Worm (Caenorhabditis elegans): Measurements from ENCODE around the gene unc-116.

DNA sequence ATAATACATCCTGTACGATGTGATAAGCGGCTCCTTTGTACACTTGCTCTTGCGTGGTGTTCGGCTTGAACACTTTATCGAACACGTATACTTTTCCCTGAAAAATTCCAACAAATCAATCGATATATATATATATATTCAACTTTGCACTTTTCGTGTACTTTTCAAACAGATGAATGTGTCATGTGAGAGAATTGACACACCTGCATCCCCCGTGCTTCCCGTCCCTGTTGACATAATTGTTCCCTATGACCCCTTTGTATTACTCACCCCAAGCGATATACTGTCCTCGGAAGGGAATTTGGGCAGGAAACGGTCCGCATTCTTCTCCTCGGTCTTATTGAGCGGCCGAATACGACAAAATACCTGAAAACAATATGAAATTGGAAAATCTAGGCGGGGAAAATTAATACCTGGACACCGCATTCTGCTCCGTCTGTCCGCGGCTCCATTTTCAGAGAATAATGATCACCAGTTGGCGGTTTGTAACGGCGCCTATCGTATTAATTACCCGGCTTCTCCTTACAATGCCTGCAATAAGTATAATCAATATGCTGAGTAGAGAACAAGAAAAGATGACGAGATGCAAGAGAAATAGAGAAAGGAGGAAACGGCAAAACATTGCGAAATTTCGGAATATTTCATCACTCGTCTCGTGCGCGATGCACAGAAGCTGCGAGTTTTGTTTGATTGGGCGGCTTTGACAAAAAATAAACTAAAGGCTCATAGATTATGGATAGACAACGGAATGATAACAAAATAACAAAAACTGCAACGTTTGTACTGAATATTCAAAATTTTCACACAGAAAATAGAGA, at the start of gene unc-116:
- TF ChIP-seq snpc-1.3 (tag; optimal IDR thresholded peaks at IDR 0.05; ENCODE audit: insufficient read depth) (no peak), lag-1 (GFP tag; IDR thresholded peaks at IDR 0.05) (no peak), unc-130 (GFP tag; optimal IDR thresholded peaks at IDR 0.05) (no peak), cebp-1 (GFP tag; IDR thresholded peaks at IDR 0.05) (peak; percentile 99), cebp-1 (tag; optimal IDR thresholded peaks at IDR 0.05) (peak; percentile 100), ccch-3 (GFP tag; optimal IDR thresholded peaks at IDR 0.05) (no peak), ama-1 (optimal IDR thresholded peaks at IDR 0.05) (no peak), ama-1 (GFP tag; optimal IDR thresholded peaks at IDR 0.05) (no peak), ztf-26 (tag; optimal IDR thresholded peaks at IDR 0.05) (no peak)
